Worm (Caenorhabditis elegans): ENCODE data around the gene M02B7.2.

DNA sequence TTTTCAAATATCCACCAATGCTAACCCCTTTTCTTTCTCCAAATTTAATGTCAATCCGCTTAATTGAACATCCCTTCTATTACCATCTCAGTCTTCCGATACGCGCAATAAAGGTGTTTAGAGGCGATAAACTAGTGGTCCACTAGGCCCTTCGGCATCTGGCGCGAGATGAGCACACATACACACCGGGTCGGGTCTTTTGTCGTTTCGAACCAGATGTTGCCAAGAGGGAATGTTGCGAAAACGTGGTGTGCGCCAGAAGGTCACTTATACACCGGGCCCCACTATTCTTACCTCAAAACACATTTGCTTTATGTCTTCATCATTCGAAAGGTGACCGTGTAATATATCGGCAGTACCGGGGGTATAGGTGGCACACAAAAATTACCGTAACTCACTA lies 40.6 kb downstream of the M02B7.2 start:
- TF ChIP-seq pax-1 (tag; optimal IDR thresholded peaks at IDR 0.05), result no peak
- no peak for TF ChIP-seq nfya-1 (tag; optimal IDR thresholded peaks at IDR 0.05)
- no peak for TF ChIP-seq ceh-6 (GFP tag; optimal IDR thresholded peaks at IDR 0.05)
- no peak for TF ChIP-seq sox-2 (GFP tag; IDR thresholded peaks at IDR 0.05)
- TF ChIP-seq pros-1 (tag; optimal IDR thresholded peaks at IDR 0.05), result no peak
- no peak for TF ChIP-seq unc-86 (tag; optimal IDR thresholded peaks at IDR 0.05)
- no peak for TF ChIP-seq hlh-6 (tag; optimal IDR thresholded peaks at IDR 0.05)
- TF ChIP-seq ttx-3 (tag; optimal IDR thresholded peaks at IDR 0.05), result no peak
- no peak for TF ChIP-seq C38D4.7 (GFP tag; optimal IDR thresholded peaks at IDR 0.05)
- no peak for TF ChIP-seq ztf-16 (tag; optimal IDR thresholded peaks at IDR 0.05)
- TF ChIP-seq elt-4 (tag; optimal IDR thresholded peaks at IDR 0.05), result no peak
- TF ChIP-seq dmd-4 (tag; optimal IDR thresholded peaks at IDR 0.05; ENCODE audit: borderline replicate concordance), result no peak
- no peak for TF ChIP-seq tbx-2 (tag; optimal IDR thresholded peaks at IDR 0.05)
